Worm (Caenorhabditis elegans) whole organism, young adult: ENCODE results near the gene clec-9.

Source experiments
- C06A6.2 ChIP-seq: fragments of 200-800 bp; sonication (Bioruptor generic); conservative IDR thresholded peaks from 2 replicates; pipeline ENCODE4 v1.3.6; 2022; ENCODE audit warnings: missing genetic modification characterization, missing compliant biosample characterization
- D2030.7 ChIP-seq: fragments of 200-800 bp; sonication (Bioruptor generic); IDR thresholded peaks from 2 replicates; pipeline ENCODE4 v1.3.6; 2022; ENCODE audit warnings: missing genetic modification reagents, missing genetic modification characterization, missing compliant biosample characterization
- F33H1.4 ChIP-seq: fragments of 200-800 bp; sonication (Bioruptor generic); IDR thresholded peaks from 2 replicates; pipeline ENCODE4 v1.3.6; 2022; ENCODE audit warnings: missing genetic modification reagents, missing genetic modification characterization, missing compliant biosample characterization
- F49E8.2 ChIP-seq: sonication (generic microtip); optimal IDR thresholded peaks from 3 replicates; lab custom pipeline; 2017; ENCODE audit warnings: missing genetic modification characterization, mild to moderate bottlenecking, missing compliant biosample characterization, antibody characterized with exemption, moderate library complexity; ENCODE audit not compliant: insufficient read depth
- K11D2.4 ChIP-seq: fragments of 200-800 bp; sonication (Bioruptor generic); IDR thresholded peaks from 2 replicates; pipeline ENCODE4 v1.3.6; 2022; ENCODE audit warnings: missing genetic modification reagents, missing genetic modification characterization, missing compliant biosample characterization
- Y53G8AR.9 ChIP-seq: fragments of 200-800 bp; sonication (Bioruptor generic); conservative IDR thresholded peaks from 2 replicates; pipeline ENCODE4 v1.3.6; 2022; ENCODE audit warnings: missing genetic modification reagents, missing genetic modification characterization, missing compliant biosample characterization
- aptf-3 ChIP-seq: fragments of 200-800 bp; sonication (Bioruptor generic); IDR thresholded peaks from 2 replicates; pipeline ENCODE4 v1.3.6; 2022; ENCODE audit warnings: missing genetic modification characterization, missing compliant biosample characterization
- atf-7 ChIP-seq: sonication (generic microtip); optimal IDR thresholded peaks from 2 replicates; lab custom pipeline; 2017; ENCODE audit warnings: mild to moderate bottlenecking, missing genetic modification characterization, missing compliant biosample characterization
- attf-6 ChIP-seq: fragments of 200-800 bp; sonication (Bioruptor generic); IDR thresholded peaks from 2 replicates; pipeline ENCODE4 v1.3.6; 2022; ENCODE audit warnings: missing genetic modification reagents, missing genetic modification characterization, missing compliant biosample characterization
- cebp-1 ChIP-seq, 2 experiments: fragments of 200-800 bp in 1 of 2; sonication (Bioruptor generic) in 1 of 2; sonication (generic microtip) in 1 of 2; IDR thresholded peaks in 1 of 2; optimal IDR thresholded peaks in 1 of 2; 2 replicates each; pipeline versions ENCODE4 v1.3.6 to Lab custom; 2017 to 2022; ENCODE audit warnings: missing compliant biosample characterization in 2 of 2, missing genetic modification characterization in 2 of 2, mild to moderate bottlenecking in 1 of 2, missing genetic modification reagents in 1 of 2, moderate library complexity in 1 of 2
- ceh-100 ChIP-seq: fragments of 200-800 bp; sonication (Bioruptor generic); IDR thresholded peaks from 2 replicates; pipeline ENCODE4 v1.3.6; 2022; ENCODE audit warnings: missing genetic modification reagents, missing genetic modification characterization, missing compliant biosample characterization
- ceh-58 ChIP-seq: fragments of 200-800 bp; sonication (Bioruptor generic); IDR thresholded peaks from 2 replicates; pipeline ENCODE4 v1.3.6; 2022; ENCODE audit warnings: missing genetic modification characterization, missing compliant biosample characterization
- ceh-91 ChIP-seq: fragments of 200-800 bp; sonication (Bioruptor generic); IDR thresholded peaks from 2 replicates; pipeline ENCODE4 v1.3.6; 2022; ENCODE audit warnings: missing genetic modification reagents, missing genetic modification characterization, missing compliant biosample characterization
- dox-1 ChIP-seq: fragments of 200-800 bp; sonication (Bioruptor generic); IDR thresholded peaks from 2 replicates; pipeline ENCODE4 v1.3.6; 2022; ENCODE audit warnings: missing genetic modification reagents, missing genetic modification characterization, missing compliant biosample characterization
- dpl-1 ChIP-seq: fragments of 150-350 bp; optimal IDR thresholded peaks from 2 replicates; lab custom pipeline; 2014; ENCODE audit warnings: missing biosample characterization, missing genetic modification reagents, missing genetic modification characterization
- efl-1 ChIP-seq: fragments of 150-350 bp; optimal IDR thresholded peaks from 2 replicates; lab custom pipeline; 2014; ENCODE audit warnings: missing biosample characterization, missing genetic modification reagents, missing genetic modification characterization
- ekl-4 ChIP-seq: fragments of 200-800 bp; sonication (Bioruptor generic); IDR thresholded peaks from 2 replicates; pipeline ENCODE4 v1.3.6; 2022; ENCODE audit warnings: missing genetic modification reagents, missing genetic modification characterization, missing compliant biosample characterization
- fkh-3 ChIP-seq: sonication (generic microtip); optimal IDR thresholded peaks from 2 replicates; lab custom pipeline; 2016; ENCODE audit warnings: mild to moderate bottlenecking, missing genetic modification characterization, missing compliant biosample characterization
- him-1 ChIP-seq: sonication (generic microtip); optimal IDR thresholded peaks from 2 replicates; lab custom pipeline; 2016; ENCODE audit warnings: missing genotype, missing genetic modification reagents, missing genetic modification characterization, missing compliant biosample characterization
- hsf-1 ChIP-seq: fragments of 200-800 bp; sonication (Bioruptor generic); IDR thresholded peaks from 2 replicates; pipeline ENCODE4 v1.3.6; 2022; ENCODE audit warnings: missing genetic modification reagents, missing genetic modification characterization, missing compliant biosample characterization
- lin-35 ChIP-seq, 3 experiments: fragments of 150-350 bp in 2 of 3; sonication (generic microtip) in 1 of 3; optimal IDR thresholded peaks; 2 replicates each; lab custom pipeline; 2014 to 2018; ENCODE audit warnings: missing biosample characterization in 3 of 3, missing genetic modification characterization in 3 of 3, missing genetic modification reagents in 3 of 3
- lin-54 ChIP-seq: fragments of 200-800 bp; sonication (Bioruptor generic); optimal IDR thresholded peaks from 2 replicates; lab custom pipeline; 2018; ENCODE audit warnings: mild to moderate bottlenecking, missing genetic modification characterization, missing compliant biosample characterization
- lsl-1 ChIP-seq: fragments of 200-800 bp; sonication (Bioruptor generic); optimal IDR thresholded peaks from 2 replicates; lab custom pipeline; 2018; ENCODE audit warnings: mild to moderate bottlenecking, missing genetic modification characterization, moderate library complexity, missing compliant biosample characterization
- madf-6 ChIP-seq: fragments of 200-800 bp; sonication (Bioruptor generic); IDR thresholded peaks from 2 replicates; pipeline ENCODE4 v1.3.6; 2022; ENCODE audit warnings: missing genetic modification reagents, missing genetic modification characterization, missing compliant biosample characterization
- madf-8 ChIP-seq: fragments of 200-800 bp; sonication (Bioruptor generic); conservative IDR thresholded peaks from 2 replicates; pipeline ENCODE4 v1.3.6; 2022; ENCODE audit warnings: missing genetic modification reagents, missing genetic modification characterization, missing compliant biosample characterization
- mcd-1 ChIP-seq: fragments of 200-800 bp; sonication (Bioruptor generic); IDR thresholded peaks from 2 replicates; pipeline ENCODE4 v1.3.6; 2022; ENCODE audit warnings: missing genetic modification reagents, missing genetic modification characterization, missing compliant biosample characterization
- mel-28 ChIP-seq: sonication (generic microtip); optimal IDR thresholded peaks from 2 replicates; lab custom pipeline; 2016; ENCODE audit warnings: borderline replicate concordance, mild to moderate bottlenecking, missing genetic modification characterization, missing compliant biosample characterization
- nfyb-1 ChIP-seq: fragments of 200-800 bp; sonication (Bioruptor generic); IDR thresholded peaks from 2 replicates; pipeline ENCODE4 v1.3.6; 2022; ENCODE audit warnings: missing genetic modification reagents, missing genetic modification characterization, missing compliant biosample characterization
- rcor-1 ChIP-seq: fragments of 200-800 bp; sonication (Bioruptor generic); IDR thresholded peaks from 2 replicates; pipeline ENCODE4 v1.3.6; 2022; ENCODE audit warnings: missing genetic modification reagents, missing genetic modification characterization, missing compliant biosample characterization
- rpc-1 ChIP-seq, 2 experiments: fragments of 150-350 bp in 1 of 2; sonication (generic microtip) in 1 of 2; optimal IDR thresholded peaks; 2 replicates each; lab custom pipeline; 2014 to 2018; ENCODE audit warnings: missing biosample characterization in 1 of 2, missing genetic modification characterization in 1 of 2, missing genetic modification reagents in 1 of 2, missing genotype in 1 of 2
- snpc-1.1 ChIP-seq: sonication (generic microtip); optimal IDR thresholded peaks from 2 replicates; lab custom pipeline; 2017; ENCODE audit warnings: missing genetic modification characterization, mild to moderate bottlenecking, missing compliant biosample characterization, antibody characterized with exemption, moderate library complexity, missing genotype, missing genetic modification reagents; ENCODE audit not compliant: insufficient read depth
- snpc-1.3 ChIP-seq: sonication (generic microtip); optimal IDR thresholded peaks from 2 replicates; lab custom pipeline; 2017; ENCODE audit warnings: missing genetic modification characterization, mild to moderate bottlenecking, missing compliant biosample characterization, antibody characterized with exemption, moderate library complexity, missing genotype, missing genetic modification reagents; ENCODE audit not compliant: insufficient read depth
- snpc-3.4 ChIP-seq: sonication (generic microtip); optimal IDR thresholded peaks from 2 replicates; lab custom pipeline; 2017; ENCODE audit warnings: missing genetic modification characterization, mild to moderate bottlenecking, missing compliant biosample characterization, antibody characterized with exemption, moderate library complexity, missing genotype, missing genetic modification reagents
- snpc-4 ChIP-seq, 5 experiments: fragments of 150-350 bp in 1 of 5; sonication (generic microtip) in 4 of 5; optimal IDR thresholded peaks; 2 replicates each; lab custom pipeline; 2014 to 2018; ENCODE audit warnings: missing genetic modification characterization in 5 of 5, missing biosample characterization in 3 of 5, antibody characterized with exemption in 2 of 5, mild to moderate bottlenecking in 2 of 5, missing compliant biosample characterization in 2 of 5, missing genotype in 2 of 5, moderate library complexity in 2 of 5, missing genetic modification reagents in 1 of 5
- tbx-9 ChIP-seq: sonication (generic microtip); optimal IDR thresholded peaks from 2 replicates; lab custom pipeline; 2016; ENCODE audit warnings: borderline replicate concordance, missing genetic modification characterization, inconsistent platforms, missing compliant biosample characterization
- tlf-1 ChIP-seq: fragments of 200-800 bp; sonication (Bioruptor generic); optimal IDR thresholded peaks from 2 replicates; lab custom pipeline; 2018; ENCODE audit warnings: mild to moderate bottlenecking, missing genetic modification characterization, missing compliant biosample characterization
- unc-130 ChIP-seq: sonication (generic microtip); optimal IDR thresholded peaks from 2 replicates; lab custom pipeline; 2016; ENCODE audit warnings: missing genetic modification reagents, missing genetic modification characterization, missing compliant biosample characterization
- xnd-1 ChIP-seq: sonication (generic microtip); optimal IDR thresholded peaks from 2 replicates; lab custom pipeline; 2016; ENCODE audit warnings: missing genotype, missing genetic modification reagents, missing genetic modification characterization, missing compliant biosample characterization
- zfh-2 ChIP-seq: fragments of 200-800 bp; sonication (Bioruptor generic); conservative IDR thresholded peaks from 2 replicates; pipeline ENCODE4 v1.3.6; 2022; ENCODE audit warnings: missing genetic modification reagents, missing genetic modification characterization, missing compliant biosample characterization
- ztf-25 ChIP-seq: fragments of 200-800 bp; sonication (Bioruptor generic); IDR thresholded peaks from 2 replicates; pipeline ENCODE4 v1.3.6; 2022; ENCODE audit warnings: missing genetic modification reagents, missing genetic modification characterization, missing compliant biosample characterization
- ztf-6 ChIP-seq: fragments of 200-800 bp; sonication (Bioruptor generic); IDR thresholded peaks from 2 replicates; pipeline ENCODE4 v1.3.6; 2022; ENCODE audit warnings: missing genetic modification reagents, missing genetic modification characterization, missing compliant biosample characterization

clec-9 gene

ce11 chrV:16747031-16747672 lies 40.7 kb upstream of the clec-9 start, which contains the start of gene dkf-2:
dkf-2 (plus strand) TSS chrV:16747622.
- peak; percentile 74 for TF ChIP-seq madf-8
- no peak for TF ChIP-seq tbx-9 (tag; lab: Kevin White, UChicago)
- peak; percentile 48 for TF ChIP-seq ceh-100 (GFP tag; lab: Robert Waterston, UW)
- TF ChIP-seq madf-6 (GFP tag; lab: Robert Waterston, UW), result peak; percentile 92
- TF ChIP-seq mcd-1 (GFP tag; lab: Robert Waterston, UW), result 0 out of 2 replicates have a peak, but pooled peaks have one; percentile 20
- 0 out of 2 replicates have a peak, but pooled peaks have one; percentile 16 for TF ChIP-seq dox-1
- peak; percentile 90 for TF ChIP-seq F33H1.4 (GFP tag; lab: Robert Waterston, UW)
- TF ChIP-seq atf-7 (tag; lab: Kevin White, UChicago), result no peak
- TF ChIP-seq ceh-58 (GFP tag; lab: Robert Waterston, UW), result no peak
- TF ChIP-seq ztf-25 (GFP tag; lab: Robert Waterston, UW), result no peak
- no peak for TF ChIP-seq zfh-2 (GFP tag; lab: Robert Waterston, UW)
- TF ChIP-seq snpc-1.1 (tag; lab: Kevin White, UChicago), result peak; percentile 12
- TF ChIP-seq ekl-4 (GFP tag; lab: Robert Waterston, UW), result 0 out of 2 replicates have a peak, but pooled peaks have one; percentile 41
- peak; percentile 97 for TF ChIP-seq lsl-1
- peak; percentile 21; the same call in 1 of the 2 replicates for TF ChIP-seq D2030.7
- peak; percentile 78 for TF ChIP-seq attf-6
- TF ChIP-seq C06A6.2 (GFP tag; lab: Robert Waterston, UW), result no peak
- TF ChIP-seq aptf-3 (GFP tag; lab: Robert Waterston, UW), result no peak
- no peak for TF ChIP-seq cebp-1 (GFP tag; IDR thresholded peaks at IDR 0.05; lab: Robert Waterston, UW)
- no peak for TF ChIP-seq cebp-1 (tag; optimal IDR thresholded peaks at IDR 0.05; lab: Kevin White, UChicago)
- TF ChIP-seq snpc-4 (GFP tag; optimal IDR thresholded peaks at IDR 0.05; lab: Kevin White, UChicago), result no peak
- TF ChIP-seq snpc-4 (tag; optimal IDR thresholded peaks at IDR 0.05; lab: Kevin White, UChicago), result peak in 2 of 4 experiments; percentile 17 to 19
- TF ChIP-seq snpc-1.3 (tag; lab: Kevin White, UChicago), result no peak
- TF ChIP-seq mel-28 (tag; lab: Kevin White, UChicago), result no peak
- TF ChIP-seq xnd-1 (tag; lab: Kevin White, UChicago), result peak; percentile 97
- TF ChIP-seq snpc-3.4 (tag; lab: Kevin White, UChicago), result peak; percentile 19
- TF ChIP-seq nfyb-1 (GFP tag; lab: Robert Waterston, UW), result no peak
- no peak for TF ChIP-seq fkh-3 (tag; lab: Kevin White, UChicago)
- no peak for TF ChIP-seq unc-130 (GFP tag; lab: Kevin White, UChicago)
- peak; percentile 12; the same call in 1 of the 2 replicates for TF ChIP-seq ceh-91 (GFP tag; lab: Robert Waterston, UW)

ce11 chrV:16746231-16746990 lies 40.0 kb upstream of the clec-9 start, which contains the start of gene gyg-2:
gyg-2 (minus strand) TSS chrV:16746258.
- TF ChIP-seq efl-1 (peak; percentile 86), rpc-1 (optimal IDR thresholded peaks at IDR 0.05; lab: Kevin White, UChicago) (no peak), rpc-1 (tag; optimal IDR thresholded peaks at IDR 0.05; lab: Kevin White, UChicago) (no peak), ztf-6 (GFP tag; lab: Robert Waterston, UW) (no peak), lin-35 (GFP tag; optimal IDR thresholded peaks at IDR 0.05; lab: Kevin White, UChicago) (peak in 1 of 3 experiments; percentile 53), lin-54 (peak; percentile 36), snpc-1.1 (tag; lab: Kevin White, UChicago) (peak; percentile 2), attf-6 (peak; percentile 78), F33H1.4 (GFP tag; lab: Robert Waterston, UW) (peak; percentile 59), him-1 (no peak), Y53G8AR.9 (GFP tag; lab: Robert Waterston, UW) (no peak), K11D2.4 (GFP tag; lab: Robert Waterston, UW) (no peak), tlf-1 (no peak), lsl-1 (peak; percentile 25), madf-8 (peak; percentile 90), dpl-1 (peak; percentile 55), D2030.7 (peak; percentile 53; the same call in 1 of the 2 replicates), rcor-1 (no peak), hsf-1 (peak; percentile 62; the same call in 1 of the 2 replicates), F49E8.2 (tag; lab: Kevin White, UChicago) (peak; percentile 22), ceh-91 (GFP tag; lab: Robert Waterston, UW) (peak; percentile 66)
